Worm (Caenorhabditis elegans) whole organism, young adult: ENCODE data around the gene myo-5.

Source experiments
- F39B2.1 ChIP-seq: fragments of 200-800 bp; sonication (Bioruptor generic); IDR thresholded peaks from 2 replicates; pipeline ENCODE4 v1.3.6; 2022; ENCODE audit warnings: missing genetic modification reagents, missing genetic modification characterization, missing compliant biosample characterization
- dpl-1 ChIP-seq: fragments of 150-350 bp; optimal IDR thresholded peaks from 2 replicates; lab custom pipeline; 2014; ENCODE audit warnings: missing biosample characterization, missing genetic modification reagents, missing genetic modification characterization
- hmg-1.2 ChIP-seq: fragments of 200-800 bp; sonication (Bioruptor generic); IDR thresholded peaks from 2 replicates; pipeline ENCODE4 v1.3.6; 2022; ENCODE audit warnings: missing genetic modification reagents, missing genetic modification characterization, missing compliant biosample characterization
- madf-10 ChIP-seq: sonication (generic microtip); optimal IDR thresholded peaks from 2 replicates; lab custom pipeline; 2016; ENCODE audit warnings: mild to moderate bottlenecking, missing genetic modification characterization, missing compliant biosample characterization
- nhr-120 ChIP-seq: fragments of 200-800 bp; sonication (Bioruptor generic); IDR thresholded peaks from 2 replicates; pipeline ENCODE4 v1.3.6; 2022; ENCODE audit warnings: missing genetic modification characterization, missing compliant biosample characterization

- no peak for TF ChIP-seq madf-10 (tag; lab: Kevin White, UChicago)
- no peak for TF ChIP-seq F39B2.1
- TF ChIP-seq hmg-1.2 (GFP tag; lab: Robert Waterston, UW) = no peak
- no peak for TF ChIP-seq nhr-120 (GFP tag; lab: Robert Waterston, UW)
- no peak for TF ChIP-seq dpl-1 (GFP tag; lab: Kevin White, UChicago)
These were observed 24.2 kb downstream of the myo-5 start, which contains the start of gene D1014.4 for ce11 chrV:8132926-8133325.
